Comparison of ENCODE assay signal across 3 fruit fly cellular contexts in the genomic region with DNA sequence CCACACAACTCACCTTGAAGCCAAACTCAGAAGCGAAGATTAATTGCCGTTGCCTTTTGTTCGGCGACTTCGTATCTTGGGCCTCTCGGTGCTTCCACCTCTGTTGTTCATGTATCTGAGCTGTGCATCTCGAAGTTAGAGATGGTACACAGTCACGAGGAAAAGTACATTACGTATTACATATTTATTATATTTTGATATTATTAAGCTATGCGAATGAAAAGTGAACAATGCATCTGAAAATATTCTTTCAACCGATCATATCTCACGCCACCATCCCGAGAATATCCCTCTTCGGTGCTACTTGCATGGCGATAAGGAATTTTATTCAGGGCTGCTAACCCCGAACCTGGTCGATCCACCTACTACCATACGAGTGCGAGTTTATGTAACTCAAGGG.
TF ChIP-seq lines count a peak whose summit lies in the region.

No protein-coding gene starts in this region.

TF ChIP-seq in whole organism, embryonic, 481 proteins besides CTCF, POLR2A, EP300 and RAD21 (continued from another document and continues in another):
- no peak for TF ChIP-seq Nf-YC (tag; optimal IDR thresholded peaks at IDR 0.05; lab: Kevin White, UChicago)
- peak; percentile 44 for TF ChIP-seq grn (GFP tag; optimal IDR thresholded peaks at IDR 0.05; lab: Kevin White, UChicago)
- TF ChIP-seq z (GFP tag; IDR thresholded peaks at IDR 0.05; lab: Robert Waterston, UW), result no peak
- peak; percentile 41 for TF ChIP-seq lab (GFP tag; optimal IDR thresholded peaks at IDR 0.05; lab: Kevin White, UChicago)
- peak; percentile 12 for TF ChIP-seq zen (tag; optimal IDR thresholded peaks at IDR 0.05; lab: Kevin White, UChicago)
- no peak for TF ChIP-seq hkb (optimal IDR thresholded peaks at IDR 0.05; lab: Kevin White, UChicago)
- TF ChIP-seq hkb (GFP tag; IDR thresholded peaks at IDR 0.05; lab: Robert Waterston, UW), result peak; percentile 51
- no peak for TF ChIP-seq CG3281 (GFP tag; optimal IDR thresholded peaks at IDR 0.05; lab: Kevin White, UChicago)
- TF ChIP-seq al (GFP tag; IDR thresholded peaks at IDR 0.05; lab: Robert Waterston, UW), result no peak
- no peak for TF ChIP-seq Dfd (GFP tag; optimal IDR thresholded peaks at IDR 0.05; lab: Kevin White, UChicago)
- no peak; the same call in 1 of the 2 replicates for TF ChIP-seq lmd (GFP tag; IDR thresholded peaks at IDR 0.05; lab: Robert Waterston, UW)
- peak; percentile 22 for TF ChIP-seq unpg (GFP tag; optimal IDR thresholded peaks at IDR 0.05; lab: Kevin White, UChicago)
- no peak for TF ChIP-seq gce (GFP tag; IDR thresholded peaks at IDR 0.05; lab: Robert Waterston, UW)
- TF ChIP-seq CHES-1-like (GFP tag; optimal IDR thresholded peaks at IDR 0.05; lab: Kevin White, UChicago), result no peak
- no peak for TF ChIP-seq vnd (GFP tag; IDR thresholded peaks at IDR 0.05; lab: Robert Waterston, UW; ENCODE audit: partially characterized antibody)
- TF ChIP-seq CG11085 (GFP tag; IDR thresholded peaks at IDR 0.05; lab: Robert Waterston, UW), result no peak
- TF ChIP-seq abd-A (tag; optimal IDR thresholded peaks at IDR 0.05; lab: Kevin White, UChicago), result no peak
- TF ChIP-seq CG10209 (GFP tag; optimal IDR thresholded peaks at IDR 0.05; lab: Kevin White, UChicago), result no peak
- TF ChIP-seq HmgD (GFP tag; optimal IDR thresholded peaks at IDR 0.05; lab: Kevin White, UChicago), result no peak
- no peak for TF ChIP-seq gcm2 (GFP tag; optimal IDR thresholded peaks at IDR 0.05; lab: Kevin White, UChicago)
- no peak for TF ChIP-seq usp (GFP tag; optimal IDR thresholded peaks at IDR 0.05; lab: Kevin White, UChicago)
- no peak for TF ChIP-seq CG2120 (GFP tag; optimal IDR thresholded peaks at IDR 0.05; lab: Kevin White, UChicago)
- TF ChIP-seq trh (GFP tag; optimal IDR thresholded peaks at IDR 0.05; lab: Kevin White, UChicago), result no peak
- peak; percentile 66 for TF ChIP-seq row (GFP tag; IDR thresholded peaks at IDR 0.05; lab: Robert Waterston, UW)
- TF ChIP-seq CG8281 (tag; optimal IDR thresholded peaks at IDR 0.05; lab: Kevin White, UChicago), result no peak
- TF ChIP-seq nau (GFP tag; optimal IDR thresholded peaks at IDR 0.05; lab: Kevin White, UChicago), result no peak
- peak; percentile 31; the same call in 1 of the 2 replicates for TF ChIP-seq CG6689 (GFP tag; IDR thresholded peaks at IDR 0.05; lab: Robert Waterston, UW)
- TF ChIP-seq CG16815 (GFP tag; optimal IDR thresholded peaks at IDR 0.05; lab: Kevin White, UChicago), result no peak
- no peak for TF ChIP-seq BtbVII (GFP tag; optimal IDR thresholded peaks at IDR 0.05; lab: Kevin White, UChicago)
- peak; percentile 60 for TF ChIP-seq CG17829 (tag; optimal IDR thresholded peaks at IDR 0.05; lab: Kevin White, UChicago)
- TF ChIP-seq jigr1 (GFP tag; IDR thresholded peaks at IDR 0.05; lab: Robert Waterston, UW), result no peak
- TF ChIP-seq btn (GFP tag; optimal IDR thresholded peaks at IDR 0.05; lab: Kevin White, UChicago), result no peak
- peak; percentile 56 for TF ChIP-seq gem (tag; optimal IDR thresholded peaks at IDR 0.05; lab: Kevin White, UChicago)
- TF ChIP-seq CG33213 (GFP tag; optimal IDR thresholded peaks at IDR 0.05; lab: Kevin White, UChicago), result no peak
- TF ChIP-seq CG7271 (tag; optimal IDR thresholded peaks at IDR 0.05; lab: Kevin White, UChicago), result no peak
- TF ChIP-seq CG10267 (tag; optimal IDR thresholded peaks at IDR 0.05; lab: Kevin White, UChicago), result peak; percentile 39
- no peak for TF ChIP-seq sc (optimal IDR thresholded peaks at IDR 0.05; lab: Kevin White, UChicago)
- TF ChIP-seq sc (GFP tag; optimal IDR thresholded peaks at IDR 0.05; lab: Kevin White, UChicago), result peak; percentile 12
- no peak for TF ChIP-seq mam (GFP tag; optimal IDR thresholded peaks at IDR 0.05; lab: Kevin White, UChicago)
- peak; percentile 63 for TF ChIP-seq CG2712 (tag; optimal IDR thresholded peaks at IDR 0.05; lab: Kevin White, UChicago)
- no peak for TF ChIP-seq CG4282 (GFP tag; optimal IDR thresholded peaks at IDR 0.05; lab: Kevin White, UChicago)
- TF ChIP-seq Opbp (GFP tag; IDR thresholded peaks at IDR 0.05; lab: Robert Waterston, UW; ENCODE audit: partially characterized antibody), result no peak
- no peak for TF ChIP-seq CG4730 (GFP tag; IDR thresholded peaks at IDR 0.05; lab: Robert Waterston, UW)
- peak; percentile 35; the same call in 1 of the 2 replicates for TF ChIP-seq ssp (GFP tag; IDR thresholded peaks at IDR 0.05; lab: Robert Waterston, UW)

TF ChIP-seq in whole organism, prepupa, 60 proteins besides CTCF, POLR2A, EP300 and RAD21 (continued from another document):
- TF ChIP-seq Hr4 (GFP tag; optimal IDR thresholded peaks at IDR 0.05; lab: Kevin White, UChicago) (peak; percentile 11), CG11902 (GFP tag; optimal IDR thresholded peaks at IDR 0.05; lab: Kevin White, UChicago) (peak; percentile 53), CG3919 (GFP tag; optimal IDR thresholded peaks at IDR 0.05; lab: Kevin White, UChicago) (peak; percentile 80), CG4318 (GFP tag; optimal IDR thresholded peaks at IDR 0.05; lab: Kevin White, UChicago) (no peak), dsx (GFP tag; optimal IDR thresholded peaks at IDR 0.05; lab: Kevin White, UChicago; ENCODE audit: poor library complexity, severe bottlenecking) (peak; percentile 74), Ets96B (tag; optimal IDR thresholded peaks at IDR 0.05; lab: Kevin White, UChicago) (peak; percentile 74), OdsH (GFP tag; optimal IDR thresholded peaks at IDR 0.05; lab: Kevin White, UChicago) (peak; percentile 69), Lpt (GFP tag; optimal IDR thresholded peaks at IDR 0.05; lab: Kevin White, UChicago) (no peak), dac (GFP tag; optimal IDR thresholded peaks at IDR 0.05; lab: Kevin White, UChicago) (no peak), fd59A (GFP tag; optimal IDR thresholded peaks at IDR 0.05; lab: Kevin White, UChicago) (peak; percentile 59), eg (GFP tag; IDR thresholded peaks at IDR 0.05; lab: Robert Waterston, UW) (no peak), CG16779 (tag; optimal IDR thresholded peaks at IDR 0.05; lab: Kevin White, UChicago) (peak; percentile 15), CG3032 (tag; optimal IDR thresholded peaks at IDR 0.05; lab: Kevin White, UChicago) (peak; percentile 74), CG10631 (GFP tag; optimal IDR thresholded peaks at IDR 0.05; lab: Kevin White, UChicago) (peak; percentile 71), achi (GFP tag; optimal IDR thresholded peaks at IDR 0.05; lab: Kevin White, UChicago) (peak; percentile 76), Eip93F (GFP tag; optimal IDR thresholded peaks at IDR 0.05; lab: Kevin White, UChicago) (peak; percentile 69), Hr39 (GFP tag; optimal IDR thresholded peaks at IDR 0.05; lab: Kevin White, UChicago) (peak; percentile 47), salr (GFP tag; optimal IDR thresholded peaks at IDR 0.05; lab: Kevin White, UChicago) (no peak), CG8319 (GFP tag; optimal IDR thresholded peaks at IDR 0.05; lab: Kevin White, UChicago) (peak; percentile 60), topi (GFP tag; optimal IDR thresholded peaks at IDR 0.05; lab: Kevin White, UChicago) (peak; percentile 79), CG10669 (GFP tag; optimal IDR thresholded peaks at IDR 0.05; lab: Kevin White, UChicago) (peak; percentile 68), Gug (GFP tag; IDR thresholded peaks at IDR 0.05; lab: Robert Waterston, UW) (no peak), Smox (GFP tag; optimal IDR thresholded peaks at IDR 0.05; lab: Kevin White, UChicago) (peak; percentile 74), CG9139 (GFP tag; optimal IDR thresholded peaks at IDR 0.05; lab: Kevin White, UChicago) (peak; percentile 63), Eip75B (GFP tag; optimal IDR thresholded peaks at IDR 0.05; lab: Kevin White, UChicago) (peak; percentile 24), Sox14 (GFP tag; optimal IDR thresholded peaks at IDR 0.05; lab: Kevin White, UChicago) (peak; percentile 57), Met (GFP tag; optimal IDR thresholded peaks at IDR 0.05; lab: Kevin White, UChicago) (peak; percentile 84), CG6276 (GFP tag; optimal IDR thresholded peaks at IDR 0.05; lab: Kevin White, UChicago) (no peak), spab (GFP tag; optimal IDR thresholded peaks at IDR 0.05; lab: Kevin White, UChicago) (peak; percentile 64), net (GFP tag; optimal IDR thresholded peaks at IDR 0.05; lab: Kevin White, UChicago) (peak; percentile 56), Sox102F (GFP tag; optimal IDR thresholded peaks at IDR 0.05; lab: Kevin White, UChicago) (peak; percentile 81), CG31627 (GFP tag; optimal IDR thresholded peaks at IDR 0.05; lab: Kevin White, UChicago) (peak; percentile 49), CG8632 (GFP tag; optimal IDR thresholded peaks at IDR 0.05; lab: Kevin White, UChicago) (peak; percentile 71), CG11762 (GFP tag; optimal IDR thresholded peaks at IDR 0.05; lab: Kevin White, UChicago; ENCODE audit: insufficient read depth) (no peak), svp (GFP tag; lab: Kevin White, UChicago) (peak; percentile 96), cyc (GFP tag; optimal IDR thresholded peaks at IDR 0.05; lab: Kevin White, UChicago) (peak; percentile 72), esn (GFP tag; optimal IDR thresholded peaks at IDR 0.05; lab: Kevin White, UChicago) (peak; percentile 84), CG34406 (GFP tag; optimal IDR thresholded peaks at IDR 0.05; lab: Kevin White, UChicago) (peak; percentile 68)

TF ChIP-seq in whole organism, wandering third instar larva, 38 proteins besides CTCF, POLR2A, EP300 and RAD21 (continued from another document):
- TF ChIP-seq HLH106 (tag; optimal IDR thresholded peaks at IDR 0.05; lab: Kevin White, UChicago) (peak; percentile 88), lola (GFP tag; optimal IDR thresholded peaks at IDR 0.05; lab: Kevin White, UChicago) (no peak), Hr78 (GFP tag; optimal IDR thresholded peaks at IDR 0.05; lab: Kevin White, UChicago) (no peak), pan (optimal IDR thresholded peaks at IDR 0.05; lab: Kevin White, UChicago) (no peak), rgr (GFP tag; optimal IDR thresholded peaks at IDR 0.05; lab: Kevin White, UChicago) (peak; percentile 87), CrebA (GFP tag; optimal IDR thresholded peaks at IDR 0.05; lab: Kevin White, UChicago; ENCODE audit: borderline replicate concordance) (peak; percentile 58), CG9705 (GFP tag; optimal IDR thresholded peaks at IDR 0.05; lab: Kevin White, UChicago) (peak; percentile 83), usp (GFP tag; optimal IDR thresholded peaks at IDR 0.05; lab: Kevin White, UChicago) (no peak), ey (GFP tag; optimal IDR thresholded peaks at IDR 0.05; lab: Kevin White, UChicago) (peak; percentile 80), h (GFP tag; optimal IDR thresholded peaks at IDR 0.05; lab: Kevin White, UChicago) (peak; percentile 90), dsf (GFP tag; optimal IDR thresholded peaks at IDR 0.05; lab: Kevin White, UChicago; ENCODE audit: borderline replicate concordance) (peak; percentile 35)
